Fruit fly (Drosophila melanogaster) whole organism, embryonic: ENCODE measurements around the gene CG14082.
A peak's percentile ranks its signal among the peaks of the same experiment; 100 is the strongest.

Experiments used
- CG42726 ChIP-seq: fragments of 200-800 bp; sonication (Bioruptor generic); IDR thresholded peaks from 2 replicates; pipeline ENCODE4 v1.3.6; 2022; ENCODE audit warnings: missing biosample characterization, missing genetic modification characterization; ENCODE audit not compliant: partially characterized antibody
- CG9727 ChIP-seq: fragments of 200-800 bp; sonication (Bioruptor generic); optimal IDR thresholded peaks from 3 replicates; lab custom pipeline; 2017; ENCODE audit warnings: missing biosample characterization, mild to moderate bottlenecking, missing genetic modification characterization
- br ChIP-seq: fragments of >200 bp; optimal IDR thresholded peaks from 2 replicates; lab custom pipeline; 2017
- btn ChIP-seq: fragments of 200-800 bp; sonication (Bioruptor generic); optimal IDR thresholded peaks from 2 replicates; lab custom pipeline; 2016; ENCODE audit warnings: missing biosample characterization, missing genetic modification characterization
- peb ChIP-seq: fragments of 200-800 bp; sonication (Bioruptor generic); IDR thresholded peaks from 2 replicates; pipeline ENCODE4 v1.3.6; 2022; ENCODE audit warnings: missing biosample characterization, missing genetic modification characterization
- schlank ChIP-seq: fragments of 200-800 bp; sonication (Bioruptor generic); optimal IDR thresholded peaks from 2 replicates; lab custom pipeline; 2018; ENCODE audit warnings: missing biosample characterization, mild to moderate bottlenecking, missing genetic modification characterization
- slbo ChIP-seq: fragments of 200-800 bp; sonication (Bioruptor generic); IDR thresholded peaks from 2 replicates; pipeline ENCODE4 v1.3.6; 2022; ENCODE audit warnings: missing biosample characterization, missing genetic modification characterization

DNA sequence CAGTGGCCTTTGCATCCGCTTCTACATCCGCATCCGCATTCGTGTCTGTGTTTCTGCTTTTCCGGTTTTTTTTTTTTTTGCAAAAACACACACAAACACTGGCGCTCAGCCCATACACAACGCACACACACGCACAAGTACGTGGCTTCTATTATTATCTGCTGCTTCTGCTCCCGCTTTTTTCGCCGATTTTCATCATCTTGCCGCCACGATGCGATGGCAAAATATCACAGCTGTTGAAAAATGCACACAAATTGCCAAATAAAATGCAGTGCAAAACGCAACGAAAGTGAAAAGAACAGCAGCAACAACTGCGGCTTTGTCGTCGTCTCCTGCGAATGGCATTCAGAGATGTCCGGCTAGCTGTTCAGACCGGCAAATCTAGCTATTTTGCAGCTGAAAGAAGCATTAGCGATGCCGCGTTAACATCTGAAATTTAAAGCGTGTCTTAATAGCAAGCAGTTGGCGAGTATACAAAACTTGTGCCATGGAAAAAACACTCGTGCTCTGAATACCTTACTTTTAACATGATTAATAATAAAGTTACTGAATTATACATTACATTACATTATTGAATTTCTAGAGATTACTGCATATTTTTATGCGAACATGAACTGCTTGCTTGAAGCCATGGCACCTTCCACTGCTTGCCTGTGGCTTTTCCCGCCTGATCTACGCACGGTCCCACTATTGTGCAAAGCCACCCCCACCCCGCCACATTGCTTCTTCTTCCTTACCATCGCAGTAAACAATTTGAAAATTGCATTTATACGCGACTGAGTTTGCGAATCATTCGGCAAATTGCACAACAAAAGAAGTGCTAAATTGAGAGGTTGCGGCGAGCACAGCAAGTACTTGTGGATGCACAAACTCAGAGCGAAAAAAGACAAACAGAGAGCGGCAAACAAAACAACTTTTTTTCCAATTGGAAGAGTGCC lies 76.0 kb downstream of the CG14082 start, which contains the start of the genes Ugt316A1 and Sfxn2:
- TF ChIP-seq peb (no peak), br (no peak), btn (GFP tag; lab: Kevin White, UChicago) (no peak), CG9727 (GFP tag; lab: Kevin White, UChicago) (peak; percentile 29), slbo (peak; percentile 68), schlank (no peak), CG42726 (GFP tag; lab: Robert Waterston, UW) (peak; percentile 53; the same call in 1 of the 2 replicates)
